Fruit fly (Drosophila melanogaster): Measurements from ENCODE around the gene CG33995.

- TF ChIP-seq Clk (GFP tag; optimal IDR thresholded peaks at IDR 0.05) (no peak), tj (GFP tag; optimal IDR thresholded peaks at IDR 0.05) (no peak), ovo (GFP tag; optimal IDR thresholded peaks at IDR 0.05) (no peak), kay (GFP tag; ENCODE audit: borderline replicate concordance) (no peak), Hr96 (GFP tag; optimal IDR thresholded peaks at IDR 0.05) (no peak), CG5204 (GFP tag; optimal IDR thresholded peaks at IDR 0.05) (no peak)
Measured at dm6 chr2L:5036120-5036519, 7.0 kb upstream of the CG33995 start.

Data from whole organism, adult.